Worm (Caenorhabditis elegans) whole organism, dauer: ENCODE results near the gene C33F10.4.
"Not testable (repeated sequence)": the region's sequence is repeated elsewhere in the genome, so short reads cannot be mapped to it uniquely, and the experiment has no call there.

Experiments
- unc-62 ChIP-seq: sonication (generic microtip); optimal IDR thresholded peaks from 2 replicates; lab custom pipeline; 2017; ENCODE audit warnings: missing biosample characterization, missing genetic modification reagents, missing genetic modification characterization

The C33F10.4 gene

DNA sequence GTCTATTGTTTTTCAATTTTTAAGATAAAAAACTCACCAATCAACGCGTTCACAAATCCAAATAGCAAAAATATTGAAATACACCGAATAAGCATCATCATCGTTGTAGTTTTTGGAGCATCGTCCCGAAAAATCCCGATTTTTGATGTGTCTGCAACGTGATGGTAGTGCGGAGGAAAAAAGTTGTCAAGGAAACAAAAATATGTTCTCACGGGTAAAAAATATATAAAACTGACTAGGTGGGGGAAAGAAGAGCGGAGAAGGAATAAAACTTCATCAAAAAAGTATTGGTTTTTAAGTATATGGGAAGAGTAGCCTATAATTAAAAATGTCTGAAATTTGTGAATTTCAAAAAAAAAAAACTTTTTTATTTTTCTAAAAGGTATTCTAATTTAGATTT, 16.4 kb downstream of the C33F10.4 start, which contains the start of gene rig-6:
Gene rig-6 (minus strand): TSS at position 101 of the 400 bp plus-strand sequence.
- no peak for TF ChIP-seq unc-62 (GFP tag; lab: Kevin White, UChicago)

DNA sequence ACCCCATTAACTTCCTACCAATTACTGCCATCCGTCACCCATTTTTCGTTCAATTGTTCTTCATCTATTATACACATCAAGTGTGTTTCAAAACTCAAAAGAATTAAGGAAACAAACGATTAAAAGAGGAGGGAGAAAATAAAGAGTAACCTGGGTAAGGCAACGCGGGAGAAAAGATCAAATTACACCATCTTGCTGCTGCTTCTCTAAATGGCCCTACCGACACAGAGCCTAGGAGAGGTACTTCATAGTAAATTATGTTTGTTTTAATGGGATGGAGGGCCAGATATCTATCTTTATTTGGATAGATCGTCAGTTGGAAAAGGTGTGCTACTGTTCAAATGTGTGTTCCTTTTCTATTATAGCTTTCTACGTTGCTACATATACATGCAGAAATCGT, 19.8 kb downstream of the C33F10.4 start:
- no peak for TF ChIP-seq unc-62 (GFP tag; lab: Kevin White, UChicago)

ce11 chrII:4818780-4819179, 23.2 kb downstream of the C33F10.4 start:
- TF ChIP-seq unc-62 (GFP tag; lab: Kevin White, UChicago) = no peak

- TF ChIP-seq unc-62 (GFP tag; lab: Kevin White, UChicago) = no peak
Observed at ce11 chrII:4821739-4822138, 26.2 kb downstream of the C33F10.4 start, which contains the start of gene lact-5. Gene lact-5, minus strand, starts transcription at chrII:4821739.

DNA sequence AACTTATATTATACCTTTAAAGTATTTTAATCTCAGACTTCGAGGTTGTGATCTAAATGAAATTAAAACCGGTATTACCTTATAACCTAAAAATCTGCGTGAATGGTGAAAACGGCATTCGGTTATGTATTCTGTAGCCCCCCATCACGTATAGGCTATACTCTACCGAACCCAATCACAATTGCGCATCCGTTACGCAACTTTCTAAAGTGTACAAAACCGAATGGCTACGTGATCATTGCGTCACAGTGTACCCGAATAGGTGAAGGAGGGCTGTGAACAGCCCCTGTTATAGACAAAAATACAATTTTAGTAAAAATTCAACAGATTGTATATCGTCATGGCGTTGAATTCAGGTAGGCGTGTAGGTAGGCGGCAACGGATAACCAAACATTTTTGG, 27.0 kb downstream of the C33F10.4 start:
- TF ChIP-seq unc-62 (GFP tag; lab: Kevin White, UChicago) = no peak

DNA sequence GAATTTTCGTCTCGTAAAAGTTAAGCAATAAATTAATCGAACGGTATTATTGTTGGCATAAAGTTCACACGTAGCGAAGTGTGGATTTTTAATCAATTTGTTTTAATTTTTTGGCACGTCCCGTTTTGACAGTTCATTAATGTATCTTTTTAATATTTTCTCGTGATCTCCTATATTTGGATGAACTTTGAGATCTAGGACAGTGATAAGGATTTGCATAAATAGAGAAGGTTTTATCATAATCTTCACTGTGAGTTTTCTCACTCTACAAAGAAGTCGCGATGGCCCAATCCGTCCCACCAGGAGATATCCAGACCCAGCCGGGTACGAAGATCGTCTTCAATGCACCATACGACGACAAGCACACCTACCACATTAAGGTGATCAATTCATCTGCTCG, 29.6 kb downstream of the C33F10.4 start, which contains the start of the genes C33F10.8 and msp-40:
Gene C33F10.8 (minus strand): TSS at position 101 of the 400 bp plus-strand sequence.
Gene msp-40 (plus strand): TSS at position 282 of the 400 bp plus-strand sequence.
- not testable (repeated sequence) for TF ChIP-seq unc-62 (GFP tag; lab: Kevin White, UChicago)

DNA sequence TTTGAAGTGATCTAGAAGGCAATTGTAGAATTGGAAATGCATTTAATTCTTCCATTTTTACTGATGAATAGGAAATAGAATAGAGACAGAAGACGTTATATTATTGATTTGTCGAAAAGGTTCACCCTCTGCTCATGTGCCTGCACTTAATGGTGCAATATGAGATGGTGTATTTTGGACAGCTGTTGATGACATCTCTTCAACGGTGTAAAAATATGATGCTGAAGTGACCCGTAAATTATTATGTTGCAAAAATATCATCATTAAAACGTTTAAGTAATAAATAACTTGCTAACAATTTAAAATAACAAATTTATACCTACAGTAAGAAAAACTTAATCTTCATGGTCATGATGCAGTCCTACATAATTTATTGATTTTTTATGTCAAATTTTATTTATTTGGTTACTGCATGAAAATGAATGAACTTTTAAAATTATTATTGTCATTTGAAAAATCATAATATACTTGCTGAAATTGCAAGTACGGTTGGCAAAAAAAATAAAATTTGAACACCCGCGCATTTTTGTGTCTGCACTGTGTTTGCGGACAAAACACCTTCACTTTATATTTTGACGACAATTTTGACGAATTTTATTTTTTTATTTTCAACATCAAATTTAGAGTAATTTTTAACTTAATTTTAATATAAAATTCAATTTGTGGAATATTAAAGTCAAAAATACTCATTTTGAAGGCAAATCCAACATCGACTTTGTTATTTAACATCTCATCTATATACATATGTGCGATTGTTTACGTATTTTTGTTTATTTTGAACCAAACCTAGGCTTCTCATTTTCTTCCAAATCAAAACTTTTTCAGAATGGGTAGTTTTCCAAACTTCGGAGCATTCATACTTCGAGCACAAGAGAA, 32.4 kb downstream of the C33F10.4 start, which contains the start of the genes fbxb-88 and tbck-1:
Gene fbxb-88 (minus strand): TSS at position 151 of the 876 bp plus-strand sequence.
Gene tbck-1 (plus strand): TSS at position 826 of the 876 bp plus-strand sequence.
- no peak for TF ChIP-seq unc-62 (GFP tag; lab: Kevin White, UChicago)

DNA sequence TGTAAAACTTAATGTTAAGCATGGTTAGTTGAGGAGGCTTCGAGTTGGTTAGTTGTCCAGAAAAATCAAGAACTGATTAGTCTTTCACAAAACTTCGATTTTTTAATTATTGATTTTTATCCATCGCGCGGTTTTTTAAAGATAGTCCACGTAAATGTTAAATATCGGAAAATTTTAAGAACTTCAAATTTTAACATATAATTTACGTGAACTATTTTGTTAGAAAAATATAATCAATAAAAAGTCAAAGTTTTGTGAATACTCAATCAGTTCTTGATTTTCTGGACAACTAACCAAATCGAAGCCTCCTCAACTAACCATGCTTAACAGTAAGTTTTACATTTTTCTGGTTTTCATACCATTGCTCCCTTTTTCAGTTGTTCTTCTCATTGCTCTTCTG, 39.2 kb downstream of the C33F10.4 start, which contains the start of the genes C33F10.11 and C33F10.1:
Gene C33F10.11 (minus strand): TSS at position 101 of the 400 bp plus-strand sequence.
Gene C33F10.1 (plus strand): TSS at position 263 of the 400 bp plus-strand sequence.
- no peak for TF ChIP-seq unc-62 (GFP tag; lab: Kevin White, UChicago)

ce11 chrII:4837659-4838058, 42.1 kb downstream of the C33F10.4 start, which contains the start of gene C33F10.12:
Gene C33F10.12, minus strand, starts transcription at chrII:4837759.
- TF ChIP-seq unc-62 (GFP tag; lab: Kevin White, UChicago) = no peak

ce11 chrII:4842143-4842658, 46.6 kb downstream of the C33F10.4 start, which contains the start of the genes T23B7.2 and nspd-4:
Gene T23B7.2, minus strand, starts transcription at chrII:4842243.
Gene nspd-4, plus strand, starts transcription at chrII:4842608.
- not testable (repeated sequence) for TF ChIP-seq unc-62 (GFP tag; lab: Kevin White, UChicago)
